Worm (Caenorhabditis elegans) whole organism, mixed stage, embryonic: Measurements from ENCODE around the gene mam-4.
A peak's percentile ranks its signal among the peaks of the same experiment; 100 is the strongest.

ENCODE experiments used
- M03D4.4 ChIP-seq: sonication (generic microtip); optimal IDR thresholded peaks from 2 replicates; lab custom pipeline; 2017; ENCODE audit warnings: mild to moderate bottlenecking, missing genetic modification characterization, missing compliant biosample characterization
- bed-3 ChIP-seq: fragments of 200-800 bp; sonication (Bioruptor generic); optimal IDR thresholded peaks from 3 replicates; lab custom pipeline; 2018; ENCODE audit warnings: mild to moderate bottlenecking, missing genetic modification characterization, moderate library complexity, missing compliant biosample characterization
- blmp-1 ChIP-seq: fragments of 150-350 bp; optimal IDR thresholded peaks from 2 replicates; lab custom pipeline; 2014; ENCODE audit warnings: missing biosample characterization, missing genetic modification characterization
- ceh-39 ChIP-seq: fragments of 150-350 bp; optimal IDR thresholded peaks from 2 replicates; lab custom pipeline; 2014; ENCODE audit warnings: missing biosample characterization, missing genetic modification characterization
- ceh-43 ChIP-seq: fragments of 200-800 bp; sonication (Bioruptor generic); optimal IDR thresholded peaks from 2 replicates; lab custom pipeline; 2018; ENCODE audit warnings: mild to moderate bottlenecking, missing genetic modification characterization, moderate library complexity, missing compliant biosample characterization
- ceh-83 ChIP-seq: fragments of 200-800 bp; sonication (Bioruptor generic); optimal IDR thresholded peaks from 2 replicates; lab custom pipeline; 2018; ENCODE audit warnings: mild to moderate bottlenecking, missing genetic modification characterization, missing compliant biosample characterization
- ces-1 ChIP-seq: fragments of 150-350 bp; optimal IDR thresholded peaks from 2 replicates; lab custom pipeline; 2014; ENCODE audit warnings: missing biosample characterization, missing genetic modification reagents, missing genetic modification characterization
- cnd-1 ChIP-seq: fragments of 200-800 bp; sonication (Bioruptor generic); optimal IDR thresholded peaks from 2 replicates; lab custom pipeline; 2018; ENCODE audit warnings: mild to moderate bottlenecking, missing genetic modification characterization, missing compliant biosample characterization
- drap-1 ChIP-seq: fragments of 200-800 bp; sonication (Bioruptor generic); optimal IDR thresholded peaks from 3 replicates; lab custom pipeline; 2018; ENCODE audit warnings: mild to moderate bottlenecking, missing genetic modification characterization, missing compliant biosample characterization
- elt-1 ChIP-seq: sonication (generic microtip); optimal IDR thresholded peaks from 2 replicates; lab custom pipeline; 2017; ENCODE audit warnings: missing genetic modification characterization, mild to moderate bottlenecking, missing compliant biosample characterization, antibody characterized with exemption, moderate library complexity, borderline replicate concordance; ENCODE audit not compliant: insufficient read depth
- elt-3 ChIP-seq: fragments of 150-350 bp; optimal IDR thresholded peaks from 2 replicates; lab custom pipeline; 2014; ENCODE audit warnings: missing biosample characterization, missing genetic modification characterization
- flh-1 ChIP-seq: fragments of 200-800 bp; sonication (Bioruptor generic); optimal IDR thresholded peaks from 2 replicates; lab custom pipeline; 2018; ENCODE audit warnings: mild to moderate bottlenecking, missing genetic modification characterization, moderate library complexity, missing compliant biosample characterization
- ham-2 ChIP-seq: fragments of 200-800 bp; sonication (Bioruptor generic); optimal IDR thresholded peaks from 2 replicates; lab custom pipeline; 2018; ENCODE audit warnings: mild to moderate bottlenecking, missing genetic modification characterization, missing compliant biosample characterization
- hlh-1 ChIP-seq: fragments of 150-350 bp; optimal IDR thresholded peaks from 2 replicates; lab custom pipeline; 2014; ENCODE audit warnings: missing biosample characterization, missing genetic modification reagents, missing genetic modification characterization
- lin-13 ChIP-seq: fragments of 150-350 bp; optimal IDR thresholded peaks from 2 replicates; lab custom pipeline; 2014; ENCODE audit warnings: missing biosample characterization, missing genetic modification characterization
- lin-32 ChIP-seq: fragments of 200-800 bp; sonication (Bioruptor generic); optimal IDR thresholded peaks from 2 replicates; lab custom pipeline; 2018; ENCODE audit warnings: mild to moderate bottlenecking, missing genetic modification characterization, missing compliant biosample characterization
- lsy-2 ChIP-seq: fragments of 150-350 bp; optimal IDR thresholded peaks from 2 replicates; lab custom pipeline; 2014; ENCODE audit warnings: missing biosample characterization, missing genetic modification characterization
- mab-5 ChIP-seq: fragments of 150-350 bp; optimal IDR thresholded peaks from 2 replicates; lab custom pipeline; 2014; ENCODE audit warnings: missing biosample characterization, missing genetic modification characterization
- mep-1 ChIP-seq: fragments of 150-350 bp; optimal IDR thresholded peaks from 2 replicates; lab custom pipeline; 2017; ENCODE audit warnings: missing biosample characterization, missing genetic modification reagents, missing genetic modification characterization, inconsistent platforms
- mls-2 ChIP-seq: sonication (generic microtip); optimal IDR thresholded peaks from 2 replicates; lab custom pipeline; 2016; ENCODE audit warnings: mild to moderate bottlenecking, missing genetic modification characterization, moderate library complexity, missing compliant biosample characterization
- nhr-12 ChIP-seq: fragments of 150-350 bp; optimal IDR thresholded peaks from 2 replicates; lab custom pipeline; 2014; ENCODE audit warnings: missing biosample characterization, missing genetic modification characterization
- nhr-2 ChIP-seq: fragments of 150-350 bp; optimal IDR thresholded peaks from 2 replicates; lab custom pipeline; 2014; ENCODE audit warnings: missing biosample characterization, missing genetic modification characterization
- nhr-237 ChIP-seq: fragments of 150-350 bp; optimal IDR thresholded peaks from 2 replicates; lab custom pipeline; 2014; ENCODE audit warnings: missing biosample characterization, missing genetic modification characterization
- nhr-28 ChIP-seq: fragments of 150-350 bp; optimal IDR thresholded peaks from 2 replicates; lab custom pipeline; 2014; ENCODE audit warnings: missing biosample characterization, missing genetic modification characterization
- nhr-76 ChIP-seq: sonication (generic microtip); optimal IDR thresholded peaks from 2 replicates; lab custom pipeline; 2017; ENCODE audit warnings: missing biosample characterization, missing genetic modification characterization
- pha-4 ChIP-seq: fragments of 150-350 bp; optimal IDR thresholded peaks from 2 replicates; lab custom pipeline; 2018; ENCODE audit warnings: missing biosample characterization, missing genetic modification reagents, missing genetic modification characterization
- sem-2 ChIP-seq: fragments of 200-800 bp; sonication (Bioruptor generic); optimal IDR thresholded peaks from 2 replicates; lab custom pipeline; 2018; ENCODE audit warnings: mild to moderate bottlenecking, missing genetic modification characterization, missing compliant biosample characterization
- snpc-4 ChIP-seq: fragments of 150-350 bp; optimal IDR thresholded peaks from 2 replicates; lab custom pipeline; 2014; ENCODE audit warnings: missing biosample characterization, missing genetic modification characterization
- sptf-1 ChIP-seq: sonication (generic microtip); optimal IDR thresholded peaks from 2 replicates; lab custom pipeline; 2017; ENCODE audit warnings: mild to moderate bottlenecking, missing genetic modification characterization, moderate library complexity, missing compliant biosample characterization
- tbx-8 ChIP-seq: fragments of 200-800 bp; sonication (Bioruptor generic); optimal IDR thresholded peaks from 2 replicates; lab custom pipeline; 2018; ENCODE audit warnings: mild to moderate bottlenecking, missing genetic modification characterization, moderate library complexity, missing compliant biosample characterization
- unc-120 ChIP-seq: sonication (generic microtip); optimal IDR thresholded peaks from 2 replicates; lab custom pipeline; 2017; ENCODE audit warnings: missing genetic modification characterization, missing compliant biosample characterization; ENCODE audit not compliant: poor library complexity, severe bottlenecking
- unc-39 ChIP-seq: fragments of 150-350 bp; optimal IDR thresholded peaks from 2 replicates; lab custom pipeline; 2014; ENCODE audit warnings: missing biosample characterization, missing genetic modification characterization
- unc-62 ChIP-seq: fragments of 150-350 bp; optimal IDR thresholded peaks from 2 replicates; lab custom pipeline; 2014; ENCODE audit warnings: missing biosample characterization, missing genetic modification reagents, missing genetic modification characterization
- zip-8 ChIP-seq: fragments of 150-350 bp; optimal IDR thresholded peaks from 2 replicates; lab custom pipeline; 2014; ENCODE audit warnings: missing biosample characterization, missing genetic modification characterization
- ztf-11 ChIP-seq: fragments of 150-350 bp; optimal IDR thresholded peaks from 2 replicates; lab custom pipeline; 2014; ENCODE audit warnings: missing biosample characterization, missing genetic modification characterization

mam-4 gene

DNA sequence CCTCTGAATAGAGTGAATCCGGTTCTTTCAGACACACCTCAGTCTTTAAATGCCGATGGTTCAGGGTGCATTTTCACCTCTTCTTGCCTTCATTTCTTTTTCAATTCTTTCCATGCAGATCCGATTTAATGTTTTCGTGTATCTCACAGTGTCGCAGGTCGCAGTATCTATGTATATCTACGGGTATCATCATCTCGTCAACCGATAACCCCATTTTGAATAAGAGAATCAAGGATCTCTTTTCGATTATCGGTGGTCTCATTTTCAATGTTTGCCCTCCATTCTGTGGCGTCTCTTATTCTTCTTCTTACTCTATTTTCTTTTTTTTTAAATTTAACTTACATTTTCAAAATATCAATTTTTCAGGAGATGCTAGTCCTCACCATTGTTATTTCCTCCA lies 27.0 kb upstream of the mam-4 start, which contains the start of gene T19B10.2:
Gene T19B10.2, plus strand, starts transcription at position 367 of the 400 bp plus-strand sequence.
- TF ChIP-seq nhr-237, result no peak
- no peak for TF ChIP-seq unc-39 (tag; lab: Kevin White, UChicago)
- TF ChIP-seq elt-1 (tag; lab: Kevin White, UChicago), result peak; percentile 83
- no peak for TF ChIP-seq ceh-83 (GFP tag; lab: Kevin White, UChicago)

DNA sequence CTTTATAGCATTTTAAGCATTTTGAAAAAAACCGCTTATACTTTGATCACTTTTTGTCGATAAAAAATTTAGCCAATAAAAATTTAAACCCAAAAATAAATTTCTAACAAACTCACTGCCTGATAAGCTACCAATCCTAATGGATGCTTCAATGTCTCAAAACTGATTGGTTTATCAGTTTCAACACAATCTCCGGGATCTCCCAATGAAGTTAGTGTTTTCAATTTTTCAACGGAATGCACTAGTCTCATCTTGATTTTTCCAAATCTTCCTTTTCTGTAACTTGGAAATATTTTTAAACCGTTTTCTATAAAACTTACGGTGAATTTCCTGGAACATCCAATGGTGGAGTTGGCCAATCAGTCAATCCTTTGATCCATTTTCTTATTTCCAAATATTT lies 24.2 kb upstream of the mam-4 start:
- no peak for TF ChIP-seq nhr-237

DNA sequence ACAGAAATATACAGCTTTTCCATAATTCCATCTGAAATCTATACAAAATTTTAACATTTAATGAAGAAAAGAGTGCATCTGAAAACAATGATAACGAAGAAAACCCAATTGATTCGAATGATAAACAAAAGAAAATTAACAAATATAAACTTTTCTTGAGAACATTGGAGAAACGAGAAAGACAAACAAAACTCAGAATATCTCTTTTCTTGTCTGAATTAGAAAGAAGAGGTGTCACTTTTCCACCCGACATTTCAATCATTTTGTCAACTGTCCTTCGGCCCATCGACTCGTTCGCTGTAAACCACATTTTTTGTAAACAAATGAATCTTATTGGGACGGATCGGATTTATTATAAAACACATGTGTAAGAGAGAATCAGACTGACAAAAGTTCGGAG lies 22.0 kb upstream of the mam-4 start, which contains the start of gene bgal-1:
Gene bgal-1, minus strand, starts transcription at position 38 of the 400 bp plus-strand sequence.
- no peak for TF ChIP-seq nhr-76 (tag; lab: Kevin White, UChicago)
- no peak for TF ChIP-seq lin-13
- peak; percentile 68 for TF ChIP-seq hlh-1
- TF ChIP-seq unc-62 (GFP tag; lab: Kevin White, UChicago), result peak; percentile 84
- TF ChIP-seq drap-1 (GFP tag; lab: Kevin White, UChicago), result no peak

DNA sequence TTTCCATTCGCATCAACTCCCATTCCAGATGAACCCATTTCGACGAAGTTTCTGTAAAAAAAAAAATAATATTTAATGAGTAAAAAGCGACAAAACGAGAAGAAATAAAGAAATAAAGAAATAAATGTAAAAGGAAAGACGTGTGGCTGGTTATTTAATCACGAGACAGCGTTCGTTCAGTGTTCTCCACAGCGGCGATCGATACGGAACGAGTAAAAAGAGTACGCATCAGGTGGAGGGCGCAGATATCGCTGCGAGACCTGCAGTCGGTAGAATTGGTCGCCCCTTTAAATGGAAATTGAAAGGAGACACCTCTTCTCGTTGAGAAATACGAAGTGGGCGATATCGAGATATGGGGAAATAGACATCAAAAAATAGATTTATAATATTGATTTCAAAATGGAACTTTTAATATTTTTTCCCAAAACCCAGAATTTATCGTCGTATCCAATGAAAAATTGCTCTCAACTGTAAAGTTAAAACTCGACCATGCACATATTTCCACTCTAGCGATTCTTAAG lies 19.2 kb upstream of the mam-4 start, which contains the start of gene pqn-70:
Gene pqn-70, minus strand, starts transcription at position 51 of the 521 bp plus-strand sequence.
- TF ChIP-seq tbx-8 (GFP tag; lab: Kevin White, UChicago), result no peak
- no peak for TF ChIP-seq unc-39 (tag; lab: Kevin White, UChicago)
- TF ChIP-seq ztf-11 (tag; lab: Kevin White, UChicago), result no peak
- TF ChIP-seq ceh-39 (tag; lab: Kevin White, UChicago), result peak; percentile 92
- TF ChIP-seq lin-13, result peak; percentile 66
- no peak for TF ChIP-seq cnd-1 (tag; lab: Kevin White, UChicago)
- peak; percentile 26 for TF ChIP-seq M03D4.4 (tag; lab: Kevin White, UChicago)
- TF ChIP-seq ceh-83 (GFP tag; lab: Kevin White, UChicago), result peak; percentile 62
- TF ChIP-seq elt-1 (tag; lab: Kevin White, UChicago), result no peak
- peak; percentile 8 for TF ChIP-seq nhr-12 (tag; lab: Kevin White, UChicago)
- TF ChIP-seq sptf-1 (tag; lab: Kevin White, UChicago), result no peak
- peak; percentile 91 for TF ChIP-seq mep-1
- no peak for TF ChIP-seq nhr-28
- no peak for TF ChIP-seq nhr-76 (tag; lab: Kevin White, UChicago)
- no peak for TF ChIP-seq unc-62 (GFP tag; lab: Kevin White, UChicago)
- no peak for TF ChIP-seq bed-3
- TF ChIP-seq nhr-2 (tag; lab: Kevin White, UChicago), result peak; percentile 5
- no peak for TF ChIP-seq zip-8 (tag; lab: Kevin White, UChicago)
- peak; percentile 25 for TF ChIP-seq mls-2 (tag; lab: Kevin White, UChicago)
- TF ChIP-seq flh-1 (GFP tag; lab: Kevin White, UChicago), result no peak
- no peak for TF ChIP-seq snpc-4
- no peak for TF ChIP-seq lin-32 (GFP tag; lab: Kevin White, UChicago)
- peak; percentile 1 for TF ChIP-seq elt-3 (tag; lab: Kevin White, UChicago)
- TF ChIP-seq sem-2, result no peak
- TF ChIP-seq mab-5 (tag; lab: Kevin White, UChicago), result no peak
- peak; percentile 44 for TF ChIP-seq pha-4 (tag; lab: Kevin White, UChicago)
- peak; percentile 86 for TF ChIP-seq ces-1
- TF ChIP-seq drap-1 (GFP tag; lab: Kevin White, UChicago), result peak; percentile 28
- no peak for TF ChIP-seq blmp-1 (tag; lab: Kevin White, UChicago)
- TF ChIP-seq nhr-237, result peak; percentile 5
- TF ChIP-seq unc-120, result peak; percentile 98
- TF ChIP-seq ceh-43 (GFP tag; lab: Kevin White, UChicago), result no peak
- no peak for TF ChIP-seq hlh-1
- peak; percentile 50 for TF ChIP-seq lsy-2
- no peak for TF ChIP-seq ham-2
